Worm (Caenorhabditis elegans): Measurements from ENCODE around the gene Y51A2D.8.
A peak's percentile ranks its signal among the peaks of the same experiment; 100 is the strongest.

The Y51A2D.8 gene

ce11 chrV:18581393-18582113 lies 27.9 kb upstream of the Y51A2D.8 start (continued):
- TF ChIP-seq aha-1 (tag; optimal IDR thresholded peaks at IDR 0.05) (no peak), sox-4 (tag; optimal IDR thresholded peaks at IDR 0.05) (no peak), efl-3 (GFP tag; optimal IDR thresholded peaks at IDR 0.05) (no peak), unc-98 (GFP tag; IDR thresholded peaks at IDR 0.05) (no peak), dsc-1 (tag; optimal IDR thresholded peaks at IDR 0.05) (peak; percentile 80), lin-15B (tag; optimal IDR thresholded peaks at IDR 0.05) (no peak), blmp-1 (tag; optimal IDR thresholded peaks at IDR 0.05) (no peak), lir-3 (tag; optimal IDR thresholded peaks at IDR 0.05; ENCODE audit: poor library complexity) (no peak), aly-2 (tag; optimal IDR thresholded peaks at IDR 0.05) (no peak), snpc-4 (tag; optimal IDR thresholded peaks at IDR 0.05) (peak; percentile 3), alr-1 (tag; optimal IDR thresholded peaks at IDR 0.05; ENCODE audit: borderline replicate concordance) (no peak), snu-23 (GFP tag; optimal IDR thresholded peaks at IDR 0.05) (peak; percentile 61)

- no peak for TF ChIP-seq nhr-47 (tag; optimal IDR thresholded peaks at IDR 0.05)
- no peak for TF ChIP-seq alr-1 (tag; optimal IDR thresholded peaks at IDR 0.05; ENCODE audit: borderline replicate concordance)
- no peak for TF ChIP-seq unc-130 (tag; optimal IDR thresholded peaks at IDR 0.05)
- no peak for TF ChIP-seq nhr-12 (tag; optimal IDR thresholded peaks at IDR 0.05)
- no peak for TF ChIP-seq vab-15 (tag; optimal IDR thresholded peaks at IDR 0.05)
- no peak for TF ChIP-seq blmp-1 (tag; optimal IDR thresholded peaks at IDR 0.05)
- no peak for TF ChIP-seq swsn-7 (tag; optimal IDR thresholded peaks at IDR 0.05)
- TF ChIP-seq Y116A8C.19 (tag; optimal IDR thresholded peaks at IDR 0.05; ENCODE audit: borderline replicate concordance), result no peak
- no peak for TF ChIP-seq ceh-82 (tag; optimal IDR thresholded peaks at IDR 0.05)
- no peak for TF ChIP-seq sox-4 (tag; optimal IDR thresholded peaks at IDR 0.05)
- no peak for TF ChIP-seq irx-1 (tag; optimal IDR thresholded peaks at IDR 0.05)
- TF ChIP-seq ceh-88 (GFP tag; IDR thresholded peaks at IDR 0.05), result no peak
These were observed 26.0 kb upstream of the Y51A2D.8 start, which contains the start of gene Y51A2D.13 for ce11 chrV:18579684-18580083. Gene Y51A2D.13, minus strand, starts transcription at chrV:18579784.

ce11 chrV:18578306-18578705 lies 24.7 kb upstream of the Y51A2D.8 start:
- TF ChIP-seq hlh-17 (GFP tag; optimal IDR thresholded peaks at IDR 0.05; ENCODE audit: borderline replicate concordance), result no peak
- no peak for TF ChIP-seq dpl-1 (GFP tag; optimal IDR thresholded peaks at IDR 0.05)
- TF ChIP-seq nhr-20 (tag; optimal IDR thresholded peaks at IDR 0.05), result peak; percentile 19
- TF ChIP-seq snpc-4 (tag; optimal IDR thresholded peaks at IDR 0.05), result peak; percentile 35
- peak; percentile 83 for TF ChIP-seq elt-2 (tag; optimal IDR thresholded peaks at IDR 0.05)
- no peak for TF ChIP-seq nhr-237 (tag; optimal IDR thresholded peaks at IDR 0.05)

DNA sequence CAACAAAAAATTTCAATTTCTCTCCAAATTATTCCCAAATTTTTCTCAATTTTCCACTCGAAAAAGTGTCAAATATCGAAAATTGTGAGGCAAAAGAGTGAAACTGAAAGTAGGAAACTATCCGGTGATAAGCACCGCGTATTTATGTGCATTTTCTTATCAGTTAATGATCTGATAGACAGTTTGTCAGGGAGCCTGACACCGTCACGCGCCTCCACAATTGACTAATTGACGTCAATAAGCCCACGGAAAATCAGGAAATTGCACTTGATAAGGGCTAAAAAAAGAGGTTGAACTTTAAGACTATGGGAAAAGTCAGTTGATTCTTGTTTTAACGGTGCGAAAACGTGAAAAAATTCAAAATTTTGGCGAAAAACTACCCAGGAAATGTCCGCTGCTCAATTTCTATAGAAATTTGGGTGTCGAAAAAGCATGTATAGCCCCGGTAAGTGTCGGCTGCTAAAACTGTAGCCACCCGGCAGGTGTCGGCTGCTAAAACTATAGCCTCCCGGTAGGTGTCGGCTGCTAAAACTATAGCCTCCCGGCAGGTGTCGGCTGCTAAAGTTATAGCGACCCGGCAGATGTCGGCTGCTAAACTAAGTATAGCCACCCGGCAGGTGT lies 23.9 kb upstream of the Y51A2D.8 start:
- TF ChIP-seq vab-15 (tag; optimal IDR thresholded peaks at IDR 0.05) (no peak), ceh-82 (tag; optimal IDR thresholded peaks at IDR 0.05) (no peak), tlp-1 (tag; optimal IDR thresholded peaks at IDR 0.05) (peak; percentile 35), elt-2 (tag; optimal IDR thresholded peaks at IDR 0.05) (peak; percentile 97), efl-1 (optimal IDR thresholded peaks at IDR 0.05) (no peak), efl-1 (GFP tag; optimal IDR thresholded peaks at IDR 0.05 in 1 of 2) (peak in 1 of 2 experiments; percentile 71), lin-35 (GFP tag; optimal IDR thresholded peaks at IDR 0.05) (peak in 1 of 2 experiments; percentile 61), snu-23 (GFP tag; optimal IDR thresholded peaks at IDR 0.05) (no peak), nhr-19 (GFP tag; conservative IDR thresholded peaks at IDR 0.05) (peak; percentile 28), aha-1 (tag; optimal IDR thresholded peaks at IDR 0.05) (no peak), ztf-4 (tag; optimal IDR thresholded peaks at IDR 0.05) (no peak), nhr-71 (tag; optimal IDR thresholded peaks at IDR 0.05) (peak; percentile 28), nhr-20 (tag; optimal IDR thresholded peaks at IDR 0.05) (peak; percentile 19), sup-37 (GFP tag; optimal IDR thresholded peaks at IDR 0.05) (no peak), hlh-4 (tag; optimal IDR thresholded peaks at IDR 0.05) (no peak), nhr-90 (tag; optimal IDR thresholded peaks at IDR 0.05; ENCODE audit: poor library complexity) (peak; percentile 44), mdl-1 (tag; optimal IDR thresholded peaks at IDR 0.05) (peak in 1 of 2 experiments; percentile 37), jun-1 (tag; optimal IDR thresholded peaks at IDR 0.05) (no peak), snpc-4 (tag; optimal IDR thresholded peaks at IDR 0.05) (peak; percentile 3)
